Fruit fly (Drosophila melanogaster): ENCODE data around the gene mtgo.
A peak's percentile ranks its signal among the peaks of the same experiment; 100 is the strongest.

Gene mtgo

DNA sequence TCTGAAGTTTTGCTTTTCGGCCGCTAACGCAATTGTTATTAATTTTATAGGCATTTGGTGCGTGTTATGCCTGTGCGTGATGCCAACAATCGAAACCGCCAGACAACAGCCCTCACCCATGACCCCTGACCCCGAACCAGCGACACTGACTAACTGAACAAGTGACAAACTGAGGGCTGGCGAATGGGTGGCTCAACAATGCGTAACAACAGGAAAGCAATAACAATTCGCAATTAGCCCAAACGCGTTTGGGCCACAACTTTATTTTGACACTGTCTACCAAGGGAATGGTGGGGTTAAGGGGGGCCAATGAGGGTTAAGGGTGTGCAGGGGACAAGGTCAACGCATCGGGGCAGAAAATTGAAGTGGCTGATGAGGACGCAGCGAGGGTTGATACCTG, 104.1 kb downstream of the mtgo start:
- TF ChIP-seq tai (GFP tag; optimal IDR thresholded peaks at IDR 0.05) (no peak), Jra (GFP tag; optimal IDR thresholded peaks at IDR 0.05) (no peak), sv (GFP tag; optimal IDR thresholded peaks at IDR 0.05) (no peak), Dfd (GFP tag; optimal IDR thresholded peaks at IDR 0.05) (no peak), pan (optimal IDR thresholded peaks at IDR 0.05) (no peak), Hnf4 (GFP tag; optimal IDR thresholded peaks at IDR 0.05) (no peak), usp (GFP tag; optimal IDR thresholded peaks at IDR 0.05) (no peak), dmrt93B (GFP tag; optimal IDR thresholded peaks at IDR 0.05) (no peak), GATAd (GFP tag; optimal IDR thresholded peaks at IDR 0.05) (no peak), Hr78 (GFP tag; optimal IDR thresholded peaks at IDR 0.05) (no peak), CG9705 (GFP tag; optimal IDR thresholded peaks at IDR 0.05) (no peak), Rel (GFP tag; optimal IDR thresholded peaks at IDR 0.05) (no peak), Rel (tag; optimal IDR thresholded peaks at IDR 0.05) (no peak), h (GFP tag; optimal IDR thresholded peaks at IDR 0.05) (no peak), CrebA (GFP tag; optimal IDR thresholded peaks at IDR 0.05; ENCODE audit: borderline replicate concordance) (no peak)

DNA sequence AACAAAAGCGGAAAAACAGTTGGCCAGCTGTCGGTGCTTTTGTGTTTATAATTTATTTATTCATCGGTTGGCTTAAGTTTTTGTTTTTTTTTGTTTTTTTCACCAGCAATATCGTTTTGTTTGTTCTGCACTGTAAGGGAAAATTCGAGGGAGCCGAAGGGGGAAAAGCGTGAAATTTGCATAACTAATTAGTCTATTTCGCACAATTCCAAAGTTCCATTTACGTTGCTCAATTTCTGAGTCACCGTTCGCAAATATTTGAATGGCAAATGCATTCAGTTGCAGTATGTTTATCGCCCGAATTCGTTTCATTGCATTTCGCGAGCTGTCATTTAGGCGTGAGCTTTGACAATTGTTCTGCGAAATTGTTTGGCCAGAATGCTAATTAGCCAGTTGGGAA, 108.7 kb downstream of the mtgo start:
- TF ChIP-seq HLH106 (tag; optimal IDR thresholded peaks at IDR 0.05) (no peak), N (GFP tag; optimal IDR thresholded peaks at IDR 0.05) (no peak), fru (GFP tag; optimal IDR thresholded peaks at IDR 0.05) (no peak), jim (GFP tag; optimal IDR thresholded peaks at IDR 0.05) (no peak), foxo (GFP tag; optimal IDR thresholded peaks at IDR 0.05) (no peak), CG9705 (GFP tag; optimal IDR thresholded peaks at IDR 0.05) (no peak), Mio (GFP tag; optimal IDR thresholded peaks at IDR 0.05) (no peak), sage (GFP tag; optimal IDR thresholded peaks at IDR 0.05) (no peak), CrebA (GFP tag; optimal IDR thresholded peaks at IDR 0.05; ENCODE audit: borderline replicate concordance) (no peak), usp (GFP tag; optimal IDR thresholded peaks at IDR 0.05) (no peak), dl (GFP tag; optimal IDR thresholded peaks at IDR 0.05; ENCODE audit: insufficient read depth in 1 of 2, partially characterized antibody in 2 of 2) (no peak), Abd-B (GFP tag; optimal IDR thresholded peaks at IDR 0.05) (no peak), psq (GFP tag; optimal IDR thresholded peaks at IDR 0.05) (no peak), Myc (optimal IDR thresholded peaks at IDR 0.05) (no peak), rgr (GFP tag; optimal IDR thresholded peaks at IDR 0.05) (no peak), woc (GFP tag; optimal IDR thresholded peaks at IDR 0.05) (no peak), ey (GFP tag; optimal IDR thresholded peaks at IDR 0.05) (no peak), sv (GFP tag; optimal IDR thresholded peaks at IDR 0.05) (no peak)

DNA sequence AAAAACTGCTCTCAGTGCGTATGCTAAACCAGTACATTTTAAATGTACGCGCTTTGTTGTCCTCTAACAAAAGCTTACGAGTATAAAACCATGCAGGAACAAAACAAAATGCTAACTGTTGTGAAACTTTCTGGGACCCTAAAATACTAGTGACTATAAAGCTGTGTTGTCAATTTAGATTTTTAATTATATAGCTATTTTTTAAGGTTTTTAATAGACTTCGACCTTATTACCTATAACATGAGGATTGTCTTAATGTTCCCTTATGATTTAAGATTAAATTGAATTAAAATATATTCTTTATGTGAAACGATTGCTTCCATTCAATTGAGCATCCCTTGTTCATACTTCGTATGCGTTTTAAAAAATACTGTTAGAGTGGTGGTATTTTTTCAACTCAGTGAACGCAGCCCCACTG, 111.9 kb downstream of the mtgo start:
- TF ChIP-seq OdsH (GFP tag; optimal IDR thresholded peaks at IDR 0.05) (no peak), Hnf4 (GFP tag; optimal IDR thresholded peaks at IDR 0.05) (no peak), GATAd (GFP tag; optimal IDR thresholded peaks at IDR 0.05) (no peak), Dif (GFP tag; optimal IDR thresholded peaks at IDR 0.05; ENCODE audit: partially characterized antibody) (peak; percentile 99), pan (optimal IDR thresholded peaks at IDR 0.05) (no peak), dl (GFP tag; optimal IDR thresholded peaks at IDR 0.05; ENCODE audit: insufficient read depth in 1 of 2, partially characterized antibody in 2 of 2) (peak; percentile 81 to 90), HLH106 (tag; optimal IDR thresholded peaks at IDR 0.05) (peak; percentile 70), woc (GFP tag; optimal IDR thresholded peaks at IDR 0.05) (peak; percentile 71), sv (GFP tag; optimal IDR thresholded peaks at IDR 0.05) (peak; percentile 43), Mio (GFP tag; optimal IDR thresholded peaks at IDR 0.05) (no peak), Sp1 (GFP tag; optimal IDR thresholded peaks at IDR 0.05) (peak; percentile 37), dsf (GFP tag; optimal IDR thresholded peaks at IDR 0.05; ENCODE audit: borderline replicate concordance) (peak; percentile 19), foxo (GFP tag; optimal IDR thresholded peaks at IDR 0.05) (peak in 1 of 2 experiments; percentile 57), psq (GFP tag; optimal IDR thresholded peaks at IDR 0.05) (peak; percentile 42), rgr (GFP tag; optimal IDR thresholded peaks at IDR 0.05) (no peak), Vsx2 (GFP tag; optimal IDR thresholded peaks at IDR 0.05; ENCODE audit: partially characterized antibody) (peak; percentile 90), ey (GFP tag; optimal IDR thresholded peaks at IDR 0.05) (peak; percentile 27), Jra (GFP tag; optimal IDR thresholded peaks at IDR 0.05) (peak; percentile 33), usp (GFP tag; optimal IDR thresholded peaks at IDR 0.05) (no peak), CrebA (GFP tag; optimal IDR thresholded peaks at IDR 0.05; ENCODE audit: borderline replicate concordance) (no peak), Rel (GFP tag; optimal IDR thresholded peaks at IDR 0.05) (no peak), Rel (tag; optimal IDR thresholded peaks at IDR 0.05) (peak; percentile 4), CG9705 (GFP tag; optimal IDR thresholded peaks at IDR 0.05) (no peak), lola (GFP tag; optimal IDR thresholded peaks at IDR 0.05) (no peak), brk (GFP tag; optimal IDR thresholded peaks at IDR 0.05) (no peak), sage (GFP tag; optimal IDR thresholded peaks at IDR 0.05) (no peak), Abd-B (GFP tag; optimal IDR thresholded peaks at IDR 0.05) (no peak), jim (GFP tag; optimal IDR thresholded peaks at IDR 0.05) (no peak), h (GFP tag; optimal IDR thresholded peaks at IDR 0.05) (peak; percentile 49), fru (GFP tag; optimal IDR thresholded peaks at IDR 0.05) (peak; percentile 48), dmrt93B (GFP tag; optimal IDR thresholded peaks at IDR 0.05) (peak; percentile 40), Hr83 (GFP tag; optimal IDR thresholded peaks at IDR 0.05; ENCODE audit: poor library complexity, severe bottlenecking) (no peak), br (GFP tag; optimal IDR thresholded peaks at IDR 0.05) (peak; percentile 32), Myc (optimal IDR thresholded peaks at IDR 0.05) (peak; percentile 90), Dfd (GFP tag; optimal IDR thresholded peaks at IDR 0.05) (no peak), CG32264 (GFP tag; optimal IDR thresholded peaks at IDR 0.05) (no peak), N (GFP tag; optimal IDR thresholded peaks at IDR 0.05) (no peak), Hr78 (GFP tag; optimal IDR thresholded peaks at IDR 0.05) (no peak), tai (GFP tag; optimal IDR thresholded peaks at IDR 0.05) (no peak)

Data from whole organism, wandering third instar larva.